Fruit fly (Drosophila melanogaster): ENCODE results near the gene jumu.

dm6 chr3R:10379409-10379808 lies 29.4 kb downstream of the jumu start:
- no peak for TF ChIP-seq Hr38 (GFP tag; optimal IDR thresholded peaks at IDR 0.05)
- TF ChIP-seq CG11294 (GFP tag; IDR thresholded peaks at IDR 0.05), result no peak
- TF ChIP-seq CG6792 (GFP tag; optimal IDR thresholded peaks at IDR 0.05), result no peak
- no peak for TF ChIP-seq CG32006 (GFP tag; optimal IDR thresholded peaks at IDR 0.05)
- no peak for TF ChIP-seq Sox15 (GFP tag; optimal IDR thresholded peaks at IDR 0.05)
- no peak for TF ChIP-seq CG6854 (GFP tag; optimal IDR thresholded peaks at IDR 0.05)
- TF ChIP-seq CG8319 (GFP tag; optimal IDR thresholded peaks at IDR 0.05), result no peak
- no peak for TF ChIP-seq CG15336 (GFP tag; IDR thresholded peaks at IDR 0.05)
- no peak for TF ChIP-seq OdsH (GFP tag; optimal IDR thresholded peaks at IDR 0.05)
